Worm (Caenorhabditis elegans) whole organism, late embryonic: Measurements from ENCODE around the gene K01D12.8.
A peak's percentile ranks its signal among the peaks of the same experiment; 100 is the strongest.

Experiments used
- ama-1 ChIP-seq: fragments of 150-350 bp; optimal IDR thresholded peaks from 2 replicates; lab custom pipeline; 2014
- ceh-30 ChIP-seq: fragments of 150-350 bp; optimal IDR thresholded peaks from 2 replicates; lab custom pipeline; 2014; ENCODE audit warnings: missing biosample characterization, missing genetic modification characterization
- elt-2 ChIP-seq: sonication (generic microtip); optimal IDR thresholded peaks from 2 replicates; lab custom pipeline; 2016; ENCODE audit warnings: missing genetic modification reagents, missing genetic modification characterization, missing compliant biosample characterization
- hlh-8 ChIP-seq: sonication (generic microtip); optimal IDR thresholded peaks from 2 replicates; lab custom pipeline; 2016; ENCODE audit warnings: missing genotype, missing genetic modification characterization, missing compliant biosample characterization
- mec-3 ChIP-seq: sonication (generic microtip); optimal IDR thresholded peaks from 2 replicates; lab custom pipeline; 2016; ENCODE audit warnings: borderline replicate concordance, missing genetic modification characterization, missing compliant biosample characterization
- unc-86 ChIP-seq: sonication (generic microtip); optimal IDR thresholded peaks from 2 replicates; lab custom pipeline; 2016; ENCODE audit warnings: missing genetic modification characterization, missing compliant biosample characterization

ce11 chrV:12450441-12450840, 48.0 kb downstream of the K01D12.8 start, which contains the start of gene F28C1.1:
- TF ChIP-seq elt-2 (tag; lab: Kevin White, UChicago) (peak; percentile 11), unc-86 (no peak), ceh-30 (no peak), hlh-8 (tag; lab: Kevin White, UChicago) (no peak), mec-3 (tag; lab: Kevin White, UChicago) (no peak), ama-1 (lab: Kevin White, UChicago) (no peak)
